Worm (Caenorhabditis elegans): ENCODE results near the gene rad-51.

ce11 chrIV:10251261-10251660, 32.8 kb downstream of the rad-51 start:
- TF ChIP-seq nhr-237 (tag; optimal IDR thresholded peaks at IDR 0.05) (no peak), ama-1 (optimal IDR thresholded peaks at IDR 0.05) (no peak), lir-3 (tag; optimal IDR thresholded peaks at IDR 0.05; ENCODE audit: poor library complexity) (no peak), nhr-71 (tag; optimal IDR thresholded peaks at IDR 0.05) (peak; percentile 85), elt-3 (tag; optimal IDR thresholded peaks at IDR 0.05) (peak in 2 of 6 experiments; percentile 76 to 78), unc-62 (GFP tag; optimal IDR thresholded peaks at IDR 0.05) (no peak), unc-86 (tag; optimal IDR thresholded peaks at IDR 0.05) (no peak), jun-1 (tag; optimal IDR thresholded peaks at IDR 0.05) (no peak), lin-39 (tag; optimal IDR thresholded peaks at IDR 0.05) (no peak), fos-1 (tag; optimal IDR thresholded peaks at IDR 0.05) (no peak), lin-13 (GFP tag; optimal IDR thresholded peaks at IDR 0.05) (no peak), nhr-28 (tag; optimal IDR thresholded peaks at IDR 0.05) (no peak), nhr-11 (tag; optimal IDR thresholded peaks at IDR 0.05) (no peak)

All from whole organism, L1 larva.